Fruit fly (Drosophila melanogaster) Kc167 (cell line): ENCODE data around the gene CG17122.

ENCODE experiments used
- Myc ChIP-seq: fragments of >200 bp; optimal IDR thresholded peaks from 2 replicates; lab custom pipeline; 2017; ENCODE audit warnings: missing external identifiers
- Sin3A ChIP-seq: fragments of >200 bp; optimal IDR thresholded peaks from 2 replicates; lab custom pipeline; 2018; ENCODE audit warnings: missing external identifiers
- h ChIP-seq: fragments of >200 bp; optimal IDR thresholded peaks from 3 replicates; lab custom pipeline; 2018; ENCODE audit warnings: missing external identifiers
- insv ChIP-seq: fragments of >200 bp; optimal IDR thresholded peaks from 3 replicates; lab custom pipeline; 2018; ENCODE audit warnings: missing external identifiers
- psq ChIP-seq: fragments of >200 bp; optimal IDR thresholded peaks from 2 replicates; lab custom pipeline; 2017; ENCODE audit warnings: missing external identifiers
- ttk ChIP-seq: sonication (Bioruptor generic); optimal IDR thresholded peaks from 2 replicates; lab custom pipeline; 2017; ENCODE audit warnings: missing external identifiers

The CG17122 gene

DNA sequence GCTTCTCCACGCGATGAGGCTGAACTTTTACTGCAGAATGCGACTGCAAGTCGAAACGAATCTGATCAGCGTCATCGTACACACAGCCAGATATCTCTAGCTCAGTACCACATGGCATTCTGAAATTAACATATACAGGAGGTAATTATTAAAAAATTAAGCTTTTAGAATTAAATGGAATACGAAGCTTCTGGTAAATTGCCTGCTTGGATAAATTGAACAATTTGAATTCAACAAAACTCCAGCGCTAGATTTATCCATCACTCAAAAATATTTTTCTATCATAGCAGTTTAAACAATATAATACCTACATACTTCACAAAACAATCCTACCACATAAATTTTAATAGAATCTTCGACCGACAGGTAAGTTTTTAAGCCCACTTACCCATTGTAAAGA, 24.0 kb upstream of the CG17122 start, which contains the start of gene SCCRO4:
SCCRO4 (plus strand) TSS at position 301 of the 400 bp plus-strand sequence.
- no peak for TF ChIP-seq insv
- no peak for TF ChIP-seq Myc (lab: Kevin White, UChicago)
- TF ChIP-seq ttk (lab: Kevin White, UChicago), result no peak
- no peak for TF ChIP-seq psq (lab: Kevin White, UChicago)
- no peak for TF ChIP-seq Sin3A (lab: Kevin White, UChicago)
- TF ChIP-seq h (lab: Kevin White, UChicago), result no peak

dm6 chr3L:20296797-20297196, 21.7 kb upstream of the CG17122 start, which contains the start of gene FRG1:
Gene FRG1 (minus strand): TSS chr3L:20296971.
- no peak for TF ChIP-seq psq (lab: Kevin White, UChicago)
- no peak for TF ChIP-seq h (lab: Kevin White, UChicago)
- TF ChIP-seq insv, result no peak
- TF ChIP-seq Myc (lab: Kevin White, UChicago), result no peak
- TF ChIP-seq ttk (lab: Kevin White, UChicago), result no peak
- no peak for TF ChIP-seq Sin3A (lab: Kevin White, UChicago)

dm6 chr3L:20295095-20295494, 20.0 kb upstream of the CG17122 start, which contains the start of gene gogo:
Gene gogo (minus strand): TSS chr3L:20295133.
- TF ChIP-seq Myc (lab: Kevin White, UChicago), result no peak
- no peak for TF ChIP-seq insv
- no peak for TF ChIP-seq ttk (lab: Kevin White, UChicago)
- no peak for TF ChIP-seq Sin3A (lab: Kevin White, UChicago)
- TF ChIP-seq h (lab: Kevin White, UChicago), result no peak
- no peak for TF ChIP-seq psq (lab: Kevin White, UChicago)

dm6 chr3L:20287046-20287445, 11.9 kb upstream of the CG17122 start:
- TF ChIP-seq Myc (lab: Kevin White, UChicago), result no peak
- TF ChIP-seq Sin3A (lab: Kevin White, UChicago), result no peak
- TF ChIP-seq insv, result no peak

DNA sequence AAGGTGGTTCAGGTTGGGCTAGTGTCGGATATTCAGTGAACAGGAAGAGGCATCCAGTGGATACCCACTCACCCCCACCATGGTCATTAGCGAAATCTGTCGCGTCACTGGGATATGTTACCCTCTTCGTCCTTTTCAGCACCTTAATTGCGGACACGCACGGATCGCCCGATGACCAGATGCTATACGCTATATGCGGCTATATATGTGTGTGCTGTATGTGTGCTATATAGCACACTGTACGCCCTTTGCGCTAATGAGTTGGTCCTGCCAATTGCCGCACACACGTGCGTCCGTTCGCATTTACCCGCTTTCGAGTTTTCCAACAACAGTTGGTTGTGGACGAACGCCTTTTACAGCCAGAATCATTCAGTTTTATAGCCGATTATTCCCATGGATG, 6.1 kb upstream of the CG17122 start:
- TF ChIP-seq psq (lab: Kevin White, UChicago) (no peak), h (lab: Kevin White, UChicago) (no peak), Sin3A (lab: Kevin White, UChicago) (no peak), Myc (lab: Kevin White, UChicago) (no peak), ttk (lab: Kevin White, UChicago) (no peak), insv (no peak)

dm6 chr3L:20276615-20277014, 1.5 kb upstream of the CG17122 start:
- TF ChIP-seq ttk (lab: Kevin White, UChicago) (no peak), h (lab: Kevin White, UChicago) (no peak), insv (no peak), Sin3A (lab: Kevin White, UChicago) (no peak), psq (lab: Kevin White, UChicago) (no peak), Myc (lab: Kevin White, UChicago) (no peak)

DNA sequence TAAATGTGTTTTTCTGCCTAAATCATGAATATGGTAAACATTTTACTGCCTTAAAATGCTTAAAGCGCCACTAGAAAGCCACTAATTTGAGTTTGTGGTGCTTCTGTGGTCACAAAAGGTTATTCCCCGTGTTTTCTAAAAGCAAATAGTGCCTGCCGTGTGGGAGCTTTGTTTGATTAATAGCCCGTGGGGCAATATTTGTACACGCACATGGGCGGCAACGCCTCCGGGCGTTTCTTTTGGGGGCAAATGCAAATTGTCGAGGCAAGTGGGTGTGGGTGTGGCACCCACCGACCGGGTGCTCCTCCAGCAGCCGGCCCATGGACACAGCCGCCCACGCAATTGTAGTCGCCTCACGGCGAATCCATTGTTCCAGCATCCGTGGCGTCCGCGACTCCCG, 751 bp upstream of the CG17122 start:
- TF ChIP-seq insv, result no peak
- no peak for TF ChIP-seq Myc (lab: Kevin White, UChicago)
- TF ChIP-seq Sin3A (lab: Kevin White, UChicago), result no peak
- no peak for TF ChIP-seq h (lab: Kevin White, UChicago)
- TF ChIP-seq psq (lab: Kevin White, UChicago), result no peak
- TF ChIP-seq ttk (lab: Kevin White, UChicago), result no peak

DNA sequence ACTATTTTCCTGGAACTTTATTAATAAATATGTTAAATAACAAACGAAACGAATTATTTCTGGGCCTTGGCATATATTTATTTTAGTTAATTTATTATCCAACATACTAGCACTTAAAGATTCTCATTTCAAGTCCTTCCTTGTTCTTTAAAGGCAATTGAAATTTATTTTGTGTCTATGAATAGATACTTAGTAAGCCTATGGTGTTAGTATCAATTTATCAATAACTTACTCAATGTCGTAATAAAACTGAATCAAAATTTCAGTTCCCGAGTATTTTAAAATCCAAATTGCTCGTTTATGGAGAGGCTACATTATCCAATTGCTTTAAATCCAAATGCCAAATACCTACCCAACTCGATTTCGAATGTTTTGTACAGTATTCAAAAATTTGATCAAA, 9.6 kb downstream of the CG17122 start, which contains the start of gene CG32228:
CG32228 (plus strand) TSS at position 301 of the 400 bp plus-strand sequence.
- TF ChIP-seq insv (no peak), ttk (lab: Kevin White, UChicago) (no peak), Myc (lab: Kevin White, UChicago) (no peak), psq (lab: Kevin White, UChicago) (no peak), Sin3A (lab: Kevin White, UChicago) (no peak), h (lab: Kevin White, UChicago) (no peak)

DNA sequence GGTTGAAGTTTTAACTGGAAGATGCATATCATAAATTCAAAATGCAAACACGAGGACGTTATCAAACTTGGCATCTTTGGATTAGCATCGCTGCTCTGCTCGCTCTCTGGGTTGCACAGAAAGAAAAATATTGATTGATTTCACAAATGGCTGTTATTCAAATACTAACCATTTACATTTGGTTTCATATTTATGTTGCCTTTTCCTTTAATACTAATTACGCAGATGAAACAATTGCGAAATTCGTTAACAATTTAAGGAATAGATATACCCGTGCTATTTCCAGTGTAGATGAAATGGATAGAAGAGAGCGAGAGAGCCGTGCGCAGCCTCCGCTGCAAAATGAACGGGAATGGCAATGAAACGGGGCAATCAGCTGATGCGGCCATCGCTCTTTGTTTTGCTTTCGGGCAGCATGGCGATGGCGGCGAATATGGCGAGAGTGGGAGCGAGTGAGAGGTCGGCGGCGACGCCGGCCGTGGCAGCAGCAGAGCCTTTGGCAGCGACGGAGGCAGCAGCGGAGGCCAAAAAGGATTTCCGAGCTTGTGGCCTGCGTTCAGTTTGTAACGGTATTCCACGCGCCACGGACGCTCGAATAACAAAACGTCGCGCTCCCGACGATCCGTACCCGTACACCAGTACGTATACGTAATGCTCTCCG, 27.5 kb downstream of the CG17122 start, which contains the start of gene rdgC:
rdgC (plus strand) TSS at position 568 of the 661 bp plus-strand sequence.
- TF ChIP-seq insv, result no peak
- TF ChIP-seq Myc (lab: Kevin White, UChicago), result no peak
- no peak for TF ChIP-seq ttk (lab: Kevin White, UChicago)
- TF ChIP-seq h (lab: Kevin White, UChicago), result no peak
- TF ChIP-seq Sin3A (lab: Kevin White, UChicago), result no peak
- no peak for TF ChIP-seq psq (lab: Kevin White, UChicago)

DNA sequence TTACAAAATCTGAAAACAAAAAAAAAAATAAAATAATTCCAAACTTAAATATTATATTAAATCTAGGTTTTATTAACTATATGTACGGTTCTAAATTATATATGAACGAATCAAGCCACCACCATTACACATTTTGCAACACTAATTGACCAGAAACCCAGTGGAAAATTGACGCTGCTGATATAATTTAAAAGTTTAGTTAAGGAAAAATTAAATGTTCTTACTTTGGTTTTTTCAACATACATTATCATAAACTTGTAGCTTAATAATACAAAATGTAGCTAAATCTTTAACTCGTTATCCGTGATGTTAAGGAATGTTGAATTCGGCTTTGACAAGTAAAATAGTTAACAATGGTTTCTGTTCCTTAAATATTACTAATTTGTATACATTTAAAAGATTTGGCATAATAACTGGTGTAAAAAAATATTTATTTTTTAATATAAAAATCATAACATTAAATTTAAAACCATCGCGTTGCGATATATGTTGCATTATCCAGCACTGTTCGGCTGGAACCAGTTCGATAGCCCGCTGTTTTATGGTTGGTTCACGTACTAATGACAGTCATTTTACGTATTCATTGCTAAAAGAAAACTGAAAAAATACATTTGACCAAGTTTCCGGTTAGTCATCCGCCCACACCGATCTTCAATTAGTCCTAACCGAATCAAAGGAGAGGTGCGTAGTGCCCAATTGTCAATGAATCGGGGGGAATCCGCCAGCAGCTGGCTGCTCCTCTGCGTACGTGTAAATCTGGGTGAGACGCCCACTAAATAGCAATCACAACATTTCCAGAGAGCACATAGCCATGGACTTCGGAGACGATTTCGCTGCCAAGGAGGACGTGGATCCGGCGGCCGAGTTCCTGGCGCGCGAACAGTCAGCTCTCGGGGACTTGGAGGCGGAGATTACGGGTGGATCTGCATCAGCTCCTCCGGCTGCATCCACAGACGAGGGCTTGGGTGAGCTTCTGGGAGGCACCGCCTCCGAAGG, 32.9 kb downstream of the CG17122 start:
- no peak for TF ChIP-seq h (lab: Kevin White, UChicago)
- no peak for TF ChIP-seq Sin3A (lab: Kevin White, UChicago)
- no peak for TF ChIP-seq Myc (lab: Kevin White, UChicago)
- TF ChIP-seq psq (lab: Kevin White, UChicago), result no peak
- TF ChIP-seq insv, result no peak
- TF ChIP-seq ttk (lab: Kevin White, UChicago), result no peak
